Worm (Caenorhabditis elegans) whole organism, L4 larva: ENCODE data around the gene pifk-1.

Experiments used
- dve-1 ChIP-seq: sonication (generic microtip); optimal IDR thresholded peaks from 2 replicates; lab custom pipeline; 2017; ENCODE audit warnings: antibody characterized with exemption, mild to moderate bottlenecking, missing genetic modification characterization, missing compliant biosample characterization; ENCODE audit not compliant: insufficient read depth
- hlh-11 ChIP-seq: fragments of 200-800 bp; sonication (Bioruptor generic); optimal IDR thresholded peaks from 2 replicates; lab custom pipeline; 2018; ENCODE audit warnings: mild to moderate bottlenecking, missing genetic modification characterization, missing compliant biosample characterization
- lsy-2 ChIP-seq, 2 experiments: fragments of 150-350 bp in 1 of 2; sonication (generic microtip) in 1 of 2; optimal IDR thresholded peaks; 2 replicates each; lab custom pipeline; 2014 to 2017; ENCODE audit warnings: missing biosample characterization in 2 of 2, missing genetic modification characterization in 2 of 2
- mep-1 ChIP-seq: fragments of 150-350 bp; sonication (generic microtip); optimal IDR thresholded peaks from 3 replicates; lab custom pipeline; 2014; ENCODE audit warnings: missing biosample characterization, missing genetic modification characterization
- mxl-2 ChIP-seq: fragments of 200-800 bp; sonication (Bioruptor generic); conservative IDR thresholded peaks from 2 replicates; pipeline ENCODE4 v1.3.6; 2022; ENCODE audit warnings: missing genetic modification reagents, missing genetic modification characterization, missing compliant biosample characterization

DNA sequence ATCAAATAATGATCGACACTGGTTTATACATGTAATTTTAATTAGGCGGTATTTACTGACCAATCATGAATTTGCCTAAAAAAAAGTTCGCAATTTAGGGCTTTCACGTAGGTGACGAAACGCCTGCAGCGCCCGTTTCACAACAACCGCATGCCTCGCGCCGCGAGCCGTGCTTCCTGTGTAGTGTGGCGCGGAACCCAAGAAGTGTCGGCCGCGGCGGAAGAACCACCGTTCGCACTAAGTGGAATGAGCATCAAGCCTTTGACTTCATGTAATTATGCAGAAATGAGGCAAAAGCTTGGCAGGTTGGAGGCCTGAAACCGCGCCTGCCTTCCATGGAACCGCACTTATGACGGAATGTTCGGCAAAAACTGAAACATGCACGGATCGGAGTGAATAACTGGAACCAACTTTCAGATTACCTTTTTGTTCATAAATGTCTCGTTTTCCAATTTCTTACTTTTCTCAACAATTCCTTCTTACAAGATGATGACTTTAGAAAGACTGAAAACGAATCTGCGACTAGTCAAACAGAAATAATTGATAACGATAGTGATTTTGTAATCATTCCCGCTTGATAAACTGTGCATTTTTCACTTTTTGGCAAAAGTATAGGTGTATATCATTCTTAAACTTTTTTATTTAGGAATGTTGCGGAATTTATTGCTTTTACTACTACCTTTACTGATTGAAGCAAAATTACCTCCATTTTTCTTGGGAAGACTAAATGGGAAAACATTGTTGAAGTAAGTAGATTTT is 52.2 kb downstream of the pifk-1 start, which contains the start of gene F56F10.1:
- TF ChIP-seq mxl-2 (GFP tag; lab: Robert Waterston, UW) (peak; percentile 38; the same call in 1 of the 2 replicates), lsy-2 (tag; optimal IDR thresholded peaks at IDR 0.05; lab: Kevin White, UChicago) (no peak), hlh-11 (tag; lab: Kevin White, UChicago) (peak; percentile 8), dve-1 (tag; lab: Kevin White, UChicago) (no peak), mep-1 (tag; lab: Kevin White, UChicago) (no peak)
